Worm (Caenorhabditis elegans): ENCODE data around the gene gbh-1.

DNA sequence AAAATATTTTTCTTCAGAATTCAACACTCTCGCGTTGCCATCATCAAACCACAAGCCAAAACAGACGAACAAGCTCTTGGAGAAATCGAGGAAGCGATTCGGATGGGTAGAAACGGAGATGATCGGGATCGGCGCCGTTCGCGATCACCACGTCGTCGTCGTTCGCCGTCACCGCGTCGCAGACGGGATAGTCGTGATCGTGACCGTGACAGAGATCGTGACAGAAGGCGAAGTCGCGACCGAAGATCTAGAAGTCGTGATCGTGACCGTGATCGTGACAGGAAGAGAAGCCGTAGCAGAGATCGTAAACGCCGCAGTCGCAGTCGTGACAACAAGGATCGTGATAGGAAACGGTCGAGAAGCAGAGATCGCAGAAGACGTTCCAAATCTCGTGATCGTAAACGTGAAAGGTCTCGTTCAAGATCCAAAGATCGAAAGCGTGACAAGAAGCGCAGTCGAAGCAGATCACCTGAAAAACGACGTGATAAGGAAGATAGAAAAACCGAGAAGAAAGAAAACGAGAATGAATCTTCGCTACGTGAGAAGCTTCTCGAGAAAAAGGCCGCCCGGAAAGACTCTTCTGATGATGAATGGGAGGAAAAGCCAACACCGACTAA, 32.0 kb downstream of the gbh-1 start:
- no peak for TF ChIP-seq bed-2 (GFP tag; IDR thresholded peaks at IDR 0.05)
- TF ChIP-seq unc-62 (GFP tag; optimal IDR thresholded peaks at IDR 0.05), result no peak
- TF ChIP-seq xnd-1 (tag; optimal IDR thresholded peaks at IDR 0.05), result no peak
- TF ChIP-seq F57A8.1 (GFP tag; optimal IDR thresholded peaks at IDR 0.05), result no peak
- TF ChIP-seq aptf-3 (GFP tag; IDR thresholded peaks at IDR 0.05), result no peak
- no peak for TF ChIP-seq ccch-3 (GFP tag; optimal IDR thresholded peaks at IDR 0.05)
- TF ChIP-seq dpl-1 (GFP tag; optimal IDR thresholded peaks at IDR 0.05), result no peak
- no peak for TF ChIP-seq attf-3 (GFP tag; conservative IDR thresholded peaks at IDR 0.05)
- no peak for TF ChIP-seq ekl-4 (GFP tag; IDR thresholded peaks at IDR 0.05)
- no peak for TF ChIP-seq cebp-1 (GFP tag; IDR thresholded peaks at IDR 0.05)
- TF ChIP-seq cebp-1 (tag; optimal IDR thresholded peaks at IDR 0.05), result no peak
- no peak for TF ChIP-seq sptf-2 (GFP tag; optimal IDR thresholded peaks at IDR 0.05)
- no peak for TF ChIP-seq die-1 (tag; optimal IDR thresholded peaks at IDR 0.05)
- no peak for TF ChIP-seq zim-3 (tag; optimal IDR thresholded peaks at IDR 0.05)
